Fruit fly (Drosophila melanogaster): ENCODE measurements around the gene jdp.

jdp gene

dm6 chr3R:30544974-30545373, 18.1 kb upstream of the jdp start:
- no peak for TF ChIP-seq insv (optimal IDR thresholded peaks at IDR 0.05)
- TF ChIP-seq h (optimal IDR thresholded peaks at IDR 0.05): no peak
- TF ChIP-seq Sin3A (optimal IDR thresholded peaks at IDR 0.05): no peak
- TF ChIP-seq psq (optimal IDR thresholded peaks at IDR 0.05): no peak
- no peak for TF ChIP-seq ttk (optimal IDR thresholded peaks at IDR 0.05)
- no peak for TF ChIP-seq Myc (optimal IDR thresholded peaks at IDR 0.05)

DNA sequence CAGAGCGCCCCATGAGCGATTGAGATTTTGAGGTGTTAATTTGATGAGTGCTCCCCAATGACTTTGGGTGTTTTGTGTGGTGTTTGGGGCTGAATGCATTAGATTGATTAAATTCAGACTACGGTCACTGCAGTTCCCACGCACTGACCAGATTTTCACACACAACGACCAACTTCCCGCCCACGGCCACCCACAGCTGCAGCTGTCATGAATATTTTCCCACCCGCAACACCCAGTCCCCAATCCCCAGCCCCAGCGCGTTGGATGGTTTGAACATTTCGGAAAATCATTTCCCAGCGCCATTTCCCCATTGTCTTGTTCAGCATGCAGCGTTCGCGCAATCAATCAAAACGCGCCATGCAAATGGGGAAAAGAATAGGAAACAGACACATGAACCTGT, 14.6 kb upstream of the jdp start:
- no peak for TF ChIP-seq Sin3A (optimal IDR thresholded peaks at IDR 0.05)
- TF ChIP-seq insv (optimal IDR thresholded peaks at IDR 0.05): no peak
- TF ChIP-seq Myc (optimal IDR thresholded peaks at IDR 0.05): no peak
- no peak for TF ChIP-seq h (optimal IDR thresholded peaks at IDR 0.05)
- TF ChIP-seq ttk (optimal IDR thresholded peaks at IDR 0.05): no peak
- no peak for TF ChIP-seq psq (optimal IDR thresholded peaks at IDR 0.05)

- TF ChIP-seq ttk (optimal IDR thresholded peaks at IDR 0.05) (no peak), insv (optimal IDR thresholded peaks at IDR 0.05) (no peak), Myc (optimal IDR thresholded peaks at IDR 0.05) (no peak), h (optimal IDR thresholded peaks at IDR 0.05) (no peak), psq (optimal IDR thresholded peaks at IDR 0.05) (no peak), Sin3A (optimal IDR thresholded peaks at IDR 0.05) (no peak)
Measured at dm6 chr3R:30540196-30540595, 13.4 kb upstream of the jdp start.

- TF ChIP-seq insv (optimal IDR thresholded peaks at IDR 0.05) (no peak), Sin3A (optimal IDR thresholded peaks at IDR 0.05) (no peak), psq (optimal IDR thresholded peaks at IDR 0.05) (no peak), Myc (optimal IDR thresholded peaks at IDR 0.05) (no peak), ttk (optimal IDR thresholded peaks at IDR 0.05) (no peak), h (optimal IDR thresholded peaks at IDR 0.05) (no peak)
Measured at dm6 chr3R:30536919-30537318, 10.1 kb upstream of the jdp start.

- TF ChIP-seq Sin3A (optimal IDR thresholded peaks at IDR 0.05): no peak
- TF ChIP-seq psq (optimal IDR thresholded peaks at IDR 0.05): no peak
- no peak for TF ChIP-seq insv (optimal IDR thresholded peaks at IDR 0.05)
- TF ChIP-seq ttk (optimal IDR thresholded peaks at IDR 0.05): no peak
- no peak for TF ChIP-seq Myc (optimal IDR thresholded peaks at IDR 0.05)
- no peak for TF ChIP-seq h (optimal IDR thresholded peaks at IDR 0.05)
Measured at dm6 chr3R:30536432-30536831, 9.6 kb upstream of the jdp start.

DNA sequence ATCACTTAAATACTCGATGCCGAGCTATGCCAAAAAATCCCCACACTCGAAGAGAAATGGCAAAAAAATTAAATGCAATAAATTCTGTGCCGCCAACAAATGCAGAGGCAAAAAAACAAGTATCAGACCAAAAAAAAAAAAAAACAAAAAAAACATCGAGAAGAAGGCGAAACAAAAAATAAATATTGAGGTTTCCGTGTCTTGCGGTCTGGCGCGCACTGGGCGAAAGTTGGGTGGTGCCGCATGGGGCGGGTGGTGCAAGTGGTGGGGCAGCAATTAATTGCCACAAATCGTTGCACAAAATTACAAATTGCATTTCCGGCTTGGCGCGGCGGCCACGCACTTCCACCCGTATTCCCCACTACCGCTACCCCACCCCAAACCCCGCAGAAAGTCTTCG, 7.6 kb upstream of the jdp start:
- no peak for TF ChIP-seq Sin3A (optimal IDR thresholded peaks at IDR 0.05)
- no peak for TF ChIP-seq psq (optimal IDR thresholded peaks at IDR 0.05)
- TF ChIP-seq insv (optimal IDR thresholded peaks at IDR 0.05): no peak

dm6 chr3R:30531989-30532653, 5.3 kb upstream of the jdp start, which contains the start of gene tmod:
Gene tmod (plus strand): TSS chr3R:30532607.
- TF ChIP-seq Sin3A (optimal IDR thresholded peaks at IDR 0.05): no peak
- TF ChIP-seq ttk (optimal IDR thresholded peaks at IDR 0.05): no peak
- no peak for TF ChIP-seq Myc (optimal IDR thresholded peaks at IDR 0.05)
- TF ChIP-seq insv (optimal IDR thresholded peaks at IDR 0.05): no peak
- TF ChIP-seq psq (optimal IDR thresholded peaks at IDR 0.05): no peak
- no peak for TF ChIP-seq h (optimal IDR thresholded peaks at IDR 0.05)

- no peak for TF ChIP-seq h (optimal IDR thresholded peaks at IDR 0.05)
- TF ChIP-seq Sin3A (optimal IDR thresholded peaks at IDR 0.05): no peak
- no peak for TF ChIP-seq psq (optimal IDR thresholded peaks at IDR 0.05)
- TF ChIP-seq ttk (optimal IDR thresholded peaks at IDR 0.05): no peak
- TF ChIP-seq Myc (optimal IDR thresholded peaks at IDR 0.05): no peak
- TF ChIP-seq insv (optimal IDR thresholded peaks at IDR 0.05): no peak
Measured at dm6 chr3R:30531129-30531708, 4.4 kb upstream of the jdp start.

DNA sequence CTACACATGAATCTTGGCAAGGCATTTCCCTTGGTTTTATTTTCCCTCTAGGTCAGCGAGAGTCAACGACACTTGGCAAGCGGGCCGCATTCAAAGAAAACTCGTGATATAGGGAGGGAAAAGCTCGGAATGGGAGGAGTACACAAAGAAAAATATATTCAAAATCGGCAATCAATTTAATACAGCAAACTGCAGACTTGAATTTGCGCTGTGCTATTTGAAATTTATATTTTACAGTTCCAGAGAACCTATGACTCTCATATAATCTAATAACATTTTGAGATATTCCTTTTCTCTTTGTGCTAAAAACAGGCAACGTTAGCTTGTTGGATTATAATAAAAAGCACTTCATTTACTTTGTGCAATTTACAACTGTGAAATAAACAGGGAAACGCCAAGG, 2.7 kb upstream of the jdp start:
- TF ChIP-seq h (optimal IDR thresholded peaks at IDR 0.05) (no peak), insv (optimal IDR thresholded peaks at IDR 0.05) (no peak)

- TF ChIP-seq psq (optimal IDR thresholded peaks at IDR 0.05): no peak
- no peak for TF ChIP-seq Myc (optimal IDR thresholded peaks at IDR 0.05)
- TF ChIP-seq ttk (optimal IDR thresholded peaks at IDR 0.05): no peak
- TF ChIP-seq insv (optimal IDR thresholded peaks at IDR 0.05): no peak
- TF ChIP-seq h (optimal IDR thresholded peaks at IDR 0.05): no peak
- no peak for TF ChIP-seq Sin3A (optimal IDR thresholded peaks at IDR 0.05)
Measured at dm6 chr3R:30528692-30529305, 2.0 kb upstream of the jdp start.

- no peak for TF ChIP-seq psq (optimal IDR thresholded peaks at IDR 0.05)
Measured at dm6 chr3R:30525629-30526028, 1.2 kb downstream of the jdp start.

- no peak for TF ChIP-seq psq (optimal IDR thresholded peaks at IDR 0.05)
- no peak for TF ChIP-seq Myc (optimal IDR thresholded peaks at IDR 0.05)
- TF ChIP-seq ttk (optimal IDR thresholded peaks at IDR 0.05): no peak
- TF ChIP-seq h (optimal IDR thresholded peaks at IDR 0.05): no peak
Measured at dm6 chr3R:30518274-30518873, 8.5 kb downstream of the jdp start.
